Worm (Caenorhabditis elegans) whole organism, L2 larva: ENCODE results near the gene C49C8.2.

ENCODE experiments used
- ama-1 ChIP-seq: fragments of 150-350 bp; optimal IDR thresholded peaks from 2 replicates; lab custom pipeline; 2018; ENCODE audit warnings: inconsistent platforms
- dmd-4 ChIP-seq: sonication (generic microtip); optimal IDR thresholded peaks from 2 replicates; lab custom pipeline; 2017; ENCODE audit warnings: missing biosample characterization, missing genetic modification characterization
- egl-27 ChIP-seq: sonication (generic microtip); optimal IDR thresholded peaks from 3 replicates; lab custom pipeline; 2017; ENCODE audit warnings: missing biosample characterization, missing genetic modification reagents, missing genetic modification characterization
- elt-3 ChIP-seq: sonication (generic microtip); optimal IDR thresholded peaks from 2 replicates; lab custom pipeline; 2017; ENCODE audit warnings: missing biosample characterization, missing genetic modification characterization
- fos-1 ChIP-seq: fragments of 150-350 bp; optimal IDR thresholded peaks from 2 replicates; lab custom pipeline; 2014; ENCODE audit warnings: missing biosample characterization, missing genetic modification characterization
- mab-5 ChIP-seq: fragments of 150-350 bp; optimal IDR thresholded peaks from 2 replicates; lab custom pipeline; 2014; ENCODE audit warnings: missing biosample characterization, missing genetic modification characterization
- nhr-12 ChIP-seq: fragments of 150-350 bp; optimal IDR thresholded peaks from 2 replicates; lab custom pipeline; 2014; ENCODE audit warnings: missing biosample characterization, missing genetic modification characterization
- nhr-237 ChIP-seq: fragments of 150-350 bp; optimal IDR thresholded peaks from 2 replicates; lab custom pipeline; 2014; ENCODE audit warnings: missing biosample characterization, missing genetic modification characterization
- nhr-77 ChIP-seq: fragments of 150-350 bp; optimal IDR thresholded peaks from 2 replicates; lab custom pipeline; 2014; ENCODE audit warnings: missing biosample characterization, missing genetic modification characterization
- skn-1 ChIP-seq: sonication (generic microtip); optimal IDR thresholded peaks from 2 replicates; lab custom pipeline; 2017; ENCODE audit warnings: missing biosample characterization, missing genetic modification characterization
- unc-62 ChIP-seq: fragments of 150-350 bp; optimal IDR thresholded peaks from 2 replicates; lab custom pipeline; 2014; ENCODE audit warnings: missing biosample characterization, missing genetic modification reagents, missing genetic modification characterization
- ztf-1 ChIP-seq: fragments of 200-800 bp; sonication (Bioruptor generic); conservative IDR thresholded peaks from 2 replicates; pipeline ENCODE4 v1.3.6; 2022; ENCODE audit warnings: missing genetic modification characterization, missing compliant biosample characterization

ce11 chrIV:8668635-8669034 is 17.7 kb downstream of the C49C8.2 start, which contains the start of gene cdh-5:
- no peak for TF ChIP-seq nhr-237 (tag; lab: Kevin White, UChicago)
- no peak for TF ChIP-seq ama-1 (lab: Kevin White, UChicago)
- TF ChIP-seq elt-3 (tag; lab: Kevin White, UChicago), result no peak
- no peak for TF ChIP-seq dmd-4 (tag; lab: Kevin White, UChicago)
- no peak for TF ChIP-seq nhr-77 (tag; lab: Kevin White, UChicago)
- TF ChIP-seq fos-1 (tag; lab: Kevin White, UChicago), result no peak
- no peak for TF ChIP-seq unc-62 (GFP tag; lab: Kevin White, UChicago)
- TF ChIP-seq skn-1, result no peak
- TF ChIP-seq ztf-1 (GFP tag; lab: Robert Waterston, UW), result no peak
- no peak for TF ChIP-seq nhr-12 (tag; lab: Kevin White, UChicago)
- no peak for TF ChIP-seq egl-27 (tag; lab: Kevin White, UChicago)
- TF ChIP-seq mab-5 (tag; lab: Kevin White, UChicago), result no peak
